Fruit fly (Drosophila melanogaster): ENCODE results near the gene CG11249.
A peak's percentile ranks its signal among the peaks of the same experiment; 100 is the strongest.

The CG11249 gene

dm6 chr3L:21720869-21721268 lies 48.9 kb downstream of the CG11249 start (continued):
- TF ChIP-seq net (GFP tag; optimal IDR thresholded peaks at IDR 0.05) (peak; percentile 21), Hr38 (GFP tag; optimal IDR thresholded peaks at IDR 0.05) (no peak), Blimp-1 (GFP tag; optimal IDR thresholded peaks at IDR 0.05) (no peak), CG3919 (GFP tag; optimal IDR thresholded peaks at IDR 0.05) (peak; percentile 60), CG10669 (GFP tag; optimal IDR thresholded peaks at IDR 0.05) (peak; percentile 71), topi (GFP tag; optimal IDR thresholded peaks at IDR 0.05) (peak; percentile 15), CG15336 (GFP tag; IDR thresholded peaks at IDR 0.05) (no peak), Eip93F (GFP tag; optimal IDR thresholded peaks at IDR 0.05) (no peak), achi (GFP tag; optimal IDR thresholded peaks at IDR 0.05) (peak; percentile 38), lz (GFP tag; optimal IDR thresholded peaks at IDR 0.05) (no peak), ss (GFP tag; optimal IDR thresholded peaks at IDR 0.05) (peak; percentile 5 to 35), Sox15 (GFP tag; optimal IDR thresholded peaks at IDR 0.05) (no peak), cyc (GFP tag; optimal IDR thresholded peaks at IDR 0.05) (no peak), pdm3 (GFP tag; optimal IDR thresholded peaks at IDR 0.05) (peak; percentile 23), Ets96B (tag; optimal IDR thresholded peaks at IDR 0.05) (peak; percentile 77)
